Worm (Caenorhabditis elegans) whole organism, L4/young adult: ENCODE data around the gene hcp-2.

Experiments used
- W03F9.2 ChIP-seq: fragments of 150-350 bp; optimal IDR thresholded peaks from 2 replicates; lab custom pipeline; 2014; ENCODE audit warnings: missing biosample characterization, missing genetic modification characterization
- dao-5 ChIP-seq: sonication (generic microtip); optimal IDR thresholded peaks from 2 replicates; lab custom pipeline; 2016; ENCODE audit warnings: missing genotype, missing genetic modification characterization, moderate library complexity, missing compliant biosample characterization
- him-1 ChIP-seq: sonication (generic microtip); optimal IDR thresholded peaks from 2 replicates; lab custom pipeline; 2016; ENCODE audit warnings: missing genotype, missing genetic modification reagents, missing genetic modification characterization, missing compliant biosample characterization

The hcp-2 gene

ce11 chrV:9673199-9673843 is 27.7 kb downstream of the hcp-2 start, which contains the start of gene sulp-8:
Gene sulp-8 (minus strand): TSS chrV:9673667.
- TF ChIP-seq dao-5 (tag; lab: Kevin White, UChicago) (no peak), W03F9.2 (tag; lab: Kevin White, UChicago) (no peak), him-1 (tag; lab: Kevin White, UChicago) (no peak)

DNA sequence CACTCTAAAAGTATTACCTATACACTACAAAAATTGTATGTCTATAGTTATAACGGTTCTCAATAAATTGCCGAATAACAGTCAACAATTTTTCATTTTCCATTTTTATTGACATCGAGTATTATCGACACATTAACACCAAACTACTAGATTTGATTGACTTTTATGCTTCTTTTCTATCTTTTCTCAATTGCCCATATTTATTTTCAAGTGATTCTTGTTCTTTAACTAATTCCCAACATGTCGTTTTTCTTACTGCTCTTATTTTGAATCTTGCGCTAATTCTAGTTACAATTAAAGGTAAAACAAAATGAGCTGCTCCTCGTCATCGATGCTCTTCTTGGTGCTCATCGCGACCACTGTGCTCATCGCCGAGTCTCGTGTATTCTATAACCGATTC is 32.3 kb downstream of the hcp-2 start, which contains the start of gene cthd-1:
Gene cthd-1, plus strand, starts transcription at position 301 of the 400 bp plus-strand sequence.
- TF ChIP-seq dao-5 (tag; lab: Kevin White, UChicago) (no peak), W03F9.2 (tag; lab: Kevin White, UChicago) (no peak), him-1 (tag; lab: Kevin White, UChicago) (no peak)

DNA sequence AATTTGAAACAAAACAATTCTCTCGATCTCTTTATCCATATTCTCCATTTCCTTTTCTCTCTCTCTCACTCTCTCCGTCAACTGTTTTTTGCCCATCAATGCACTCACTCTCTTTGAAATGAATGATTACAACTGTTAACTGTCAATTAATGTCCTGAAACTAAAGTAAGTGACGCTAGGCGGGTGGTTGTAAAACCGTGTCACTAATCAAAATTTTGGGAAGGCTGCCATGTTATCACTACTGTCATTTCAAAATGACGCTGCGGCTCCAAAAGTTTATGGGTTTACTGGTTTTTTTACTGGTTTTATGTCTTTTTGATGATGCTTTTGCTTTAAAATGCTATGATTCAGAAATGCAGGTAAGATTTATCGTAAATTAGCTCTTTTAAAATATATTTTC is 33.5 kb downstream of the hcp-2 start, which contains the start of gene ZK287.9:
Gene ZK287.9, plus strand, starts transcription at position 192 of the 400 bp plus-strand sequence.
- TF ChIP-seq dao-5 (tag; lab: Kevin White, UChicago) (no peak), W03F9.2 (tag; lab: Kevin White, UChicago) (no peak), him-1 (tag; lab: Kevin White, UChicago) (no peak)

ce11 chrV:9680260-9680659 is 34.6 kb downstream of the hcp-2 start:
- TF ChIP-seq dao-5 (tag; lab: Kevin White, UChicago): no peak
- TF ChIP-seq him-1 (tag; lab: Kevin White, UChicago): no peak
- no peak for TF ChIP-seq W03F9.2 (tag; lab: Kevin White, UChicago)

DNA sequence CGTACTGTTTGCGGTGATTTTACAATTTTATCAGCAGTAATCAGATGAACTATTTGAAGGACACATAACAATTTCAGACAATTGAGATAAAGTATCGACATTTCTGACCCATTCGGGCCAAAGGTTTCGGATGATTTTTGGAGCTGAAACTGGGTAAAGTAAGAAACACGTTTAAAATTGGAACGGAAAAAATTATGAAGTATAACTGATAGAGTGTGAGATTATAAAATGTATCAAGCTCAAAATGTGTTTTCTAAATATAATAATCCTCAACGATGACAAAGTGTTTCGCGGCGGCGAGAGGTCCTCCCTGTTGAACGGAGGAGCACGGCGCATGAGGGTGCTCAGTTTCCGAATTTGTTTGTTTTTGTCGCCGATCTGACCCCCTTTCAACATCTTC is 39.9 kb downstream of the hcp-2 start, which contains the start of gene ZK287.4:
Gene ZK287.4, minus strand, starts transcription at position 101 of the 400 bp plus-strand sequence.
- TF ChIP-seq him-1 (tag; lab: Kevin White, UChicago) (no peak), W03F9.2 (tag; lab: Kevin White, UChicago) (no peak), dao-5 (tag; lab: Kevin White, UChicago) (no peak)

- TF ChIP-seq dao-5 (tag; lab: Kevin White, UChicago) (no peak), W03F9.2 (tag; lab: Kevin White, UChicago) (no peak), him-1 (tag; lab: Kevin White, UChicago) (no peak)
Measured at ce11 chrV:9689364-9689763, 43.7 kb downstream of the hcp-2 start.

- no peak for TF ChIP-seq dao-5 (tag; lab: Kevin White, UChicago)
- TF ChIP-seq him-1 (tag; lab: Kevin White, UChicago): no peak
- no peak for TF ChIP-seq W03F9.2 (tag; lab: Kevin White, UChicago)
Measured at ce11 chrV:9690099-9690572, 44.5 kb downstream of the hcp-2 start, which contains the start of gene rbx-1. Gene rbx-1 (minus strand): TSS chrV:9690522.

- TF ChIP-seq W03F9.2 (tag; lab: Kevin White, UChicago) (peak; percentile 84), dao-5 (tag; lab: Kevin White, UChicago) (no peak), him-1 (tag; lab: Kevin White, UChicago) (no peak)
Measured at ce11 chrV:9690728-9691127, 45.1 kb downstream of the hcp-2 start.

DNA sequence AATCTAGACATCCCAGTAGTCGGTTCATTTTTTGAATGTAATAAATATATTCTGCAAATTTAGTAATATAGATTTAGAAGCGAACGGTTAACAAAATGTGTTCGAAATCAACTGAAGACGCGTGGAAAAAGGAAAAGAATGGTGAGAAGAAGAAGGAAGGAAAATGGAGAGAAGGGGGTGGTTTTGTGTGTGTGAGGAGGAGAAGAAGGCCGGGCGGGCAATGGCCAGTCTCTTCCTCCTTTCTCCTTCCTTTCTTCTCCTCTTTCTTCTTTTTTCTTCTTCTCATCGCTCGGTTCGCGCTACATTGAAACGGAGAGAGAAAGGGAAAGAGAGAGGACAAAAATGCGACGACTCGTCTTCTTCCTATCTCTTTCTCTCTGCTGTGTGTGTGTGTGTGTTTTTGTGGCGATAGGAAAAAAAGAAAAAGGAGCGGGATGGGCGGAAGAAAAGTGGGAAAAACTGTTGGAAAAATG is 46.5 kb downstream of the hcp-2 start, which contains the start of gene ztf-9:
Gene ztf-9, minus strand, starts transcription at position 51 of the 473 bp plus-strand sequence.
- TF ChIP-seq him-1 (tag; lab: Kevin White, UChicago) (peak; percentile 4), W03F9.2 (tag; lab: Kevin White, UChicago) (no peak), dao-5 (tag; lab: Kevin White, UChicago) (no peak)

- TF ChIP-seq dao-5 (tag; lab: Kevin White, UChicago): no peak
- TF ChIP-seq him-1 (tag; lab: Kevin White, UChicago): no peak
- no peak for TF ChIP-seq W03F9.2 (tag; lab: Kevin White, UChicago)
Measured at ce11 chrV:9692649-9693112, 47.0 kb downstream of the hcp-2 start, which contains the start of gene ZK287.7. Gene ZK287.7 (plus strand): TSS chrV:9693062.

- TF ChIP-seq dao-5 (tag; lab: Kevin White, UChicago): no peak
- TF ChIP-seq W03F9.2 (tag; lab: Kevin White, UChicago): no peak
- TF ChIP-seq him-1 (tag; lab: Kevin White, UChicago): no peak
Measured at ce11 chrV:9696715-9697114, 51.1 kb downstream of the hcp-2 start, which contains the start of gene her-1. Gene her-1 (plus strand): TSS chrV:9697015.

DNA sequence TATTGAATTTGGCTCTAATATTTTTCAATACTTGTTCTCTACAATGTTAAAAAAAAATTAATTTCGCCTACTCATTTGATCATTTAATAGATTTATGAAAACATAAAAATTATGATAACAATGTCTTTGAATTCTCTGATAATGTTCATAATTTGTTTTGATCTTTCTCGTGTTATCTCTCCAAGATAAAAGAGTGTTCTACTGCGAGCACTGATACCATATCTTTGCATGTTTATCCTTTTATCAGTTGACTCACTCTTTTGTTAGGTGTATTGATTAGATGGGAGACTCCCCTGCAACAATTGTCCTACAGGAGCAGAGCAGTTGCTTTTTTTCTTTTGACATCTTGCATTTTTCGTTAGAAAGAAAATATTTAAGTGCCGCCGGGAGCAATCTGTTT is 53.6 kb downstream of the hcp-2 start:
- TF ChIP-seq W03F9.2 (tag; lab: Kevin White, UChicago) (no peak), him-1 (tag; lab: Kevin White, UChicago) (no peak), dao-5 (tag; lab: Kevin White, UChicago) (no peak)
